Worm (Caenorhabditis elegans) whole organism, L3 larva: ENCODE measurements around the gene Y57G11B.2.
A peak's percentile ranks its signal among the peaks of the same experiment; 100 is the strongest.

ENCODE experiments used
- R02D3.7 ChIP-seq: fragments of 150-350 bp; optimal IDR thresholded peaks from 2 replicates; lab custom pipeline; 2014; ENCODE audit warnings: missing biosample characterization, missing genetic modification characterization
- ZK546.5 ChIP-seq: sonication (generic microtip); optimal IDR thresholded peaks from 2 replicates; lab custom pipeline; 2017; ENCODE audit warnings: missing biosample characterization, missing genetic modification characterization
- aly-2 ChIP-seq: fragments of 150-350 bp; optimal IDR thresholded peaks from 2 replicates; lab custom pipeline; 2014; ENCODE audit warnings: missing biosample characterization, missing genetic modification characterization
- ama-1 ChIP-seq: fragments of 150-350 bp; optimal IDR thresholded peaks from 2 replicates; lab custom pipeline; 2018
- ceh-16 ChIP-seq: sonication (generic microtip); optimal IDR thresholded peaks from 2 replicates; lab custom pipeline; 2017; ENCODE audit warnings: missing biosample characterization, missing genetic modification characterization
- ceh-28 ChIP-seq: fragments of 150-350 bp; optimal IDR thresholded peaks from 2 replicates; lab custom pipeline; 2014; ENCODE audit warnings: missing biosample characterization, missing genetic modification reagents, missing genetic modification characterization
- daf-12 ChIP-seq: fragments of 150-350 bp; optimal IDR thresholded peaks from 2 replicates; lab custom pipeline; 2014; ENCODE audit warnings: missing biosample characterization, missing genetic modification reagents, missing genetic modification characterization
- egl-27 ChIP-seq: sonication (generic microtip); optimal IDR thresholded peaks from 4 replicates; lab custom pipeline; 2017; ENCODE audit warnings: missing biosample characterization, missing genetic modification reagents, missing genetic modification characterization
- egl-5 ChIP-seq: fragments of 150-350 bp; optimal IDR thresholded peaks from 2 replicates; lab custom pipeline; 2017; ENCODE audit warnings: missing biosample characterization, missing genetic modification reagents, missing genetic modification characterization, inconsistent platforms
- elt-1 ChIP-seq: fragments of 150-350 bp; optimal IDR thresholded peaks from 2 replicates; lab custom pipeline; 2014; ENCODE audit warnings: missing biosample characterization, missing genetic modification characterization
- elt-2 ChIP-seq: sonication (generic microtip); optimal IDR thresholded peaks from 2 replicates; lab custom pipeline; 2016; ENCODE audit warnings: missing genetic modification reagents, mild to moderate bottlenecking, missing genetic modification characterization, missing compliant biosample characterization
- elt-3 ChIP-seq, 3 experiments: fragments of 150-350 bp in 1 of 3; sonication (generic microtip) in 2 of 3; optimal IDR thresholded peaks; 2 replicates in 2 of 3; 4 replicates in 1 of 3; lab custom pipeline; 2014 to 2017; ENCODE audit warnings: missing biosample characterization in 3 of 3, missing genetic modification characterization in 3 of 3
- eor-1 ChIP-seq, 2 experiments: fragments of 150-350 bp; optimal IDR thresholded peaks; 2 replicates each; lab custom pipeline; 2014 to 2018; ENCODE audit warnings: missing biosample characterization in 2 of 2, missing genetic modification characterization in 2 of 2
- fkh-2 ChIP-seq: fragments of 150-350 bp; optimal IDR thresholded peaks from 2 replicates; lab custom pipeline; 2014; ENCODE audit warnings: missing biosample characterization, missing genetic modification reagents, missing genetic modification characterization
- fos-1 ChIP-seq: fragments of 150-350 bp; optimal IDR thresholded peaks from 2 replicates; lab custom pipeline; 2014; ENCODE audit warnings: missing biosample characterization, missing genetic modification characterization
- hmg-11 ChIP-seq: sonication (generic microtip); optimal IDR thresholded peaks from 2 replicates; lab custom pipeline; 2016; ENCODE audit warnings: missing genetic modification characterization, missing compliant biosample characterization
- jun-1 ChIP-seq: fragments of 150-350 bp; optimal IDR thresholded peaks from 2 replicates; lab custom pipeline; 2014; ENCODE audit warnings: missing biosample characterization, missing genetic modification reagents, missing genetic modification characterization
- lin-15B ChIP-seq: fragments of 150-350 bp; optimal IDR thresholded peaks from 2 replicates; lab custom pipeline; 2014; ENCODE audit warnings: missing biosample characterization, missing genetic modification characterization
- lin-39 ChIP-seq: fragments of 150-350 bp; optimal IDR thresholded peaks from 2 replicates; lab custom pipeline; 2018; ENCODE audit warnings: missing biosample characterization, missing genetic modification reagents, missing genetic modification characterization
- lsy-12 ChIP-seq: sonication (generic microtip); optimal IDR thresholded peaks from 2 replicates; lab custom pipeline; 2016; ENCODE audit warnings: mild to moderate bottlenecking, missing genetic modification characterization, missing compliant biosample characterization
- mdl-1 ChIP-seq: fragments of 150-350 bp; optimal IDR thresholded peaks from 2 replicates; lab custom pipeline; 2014; ENCODE audit warnings: missing biosample characterization, missing genetic modification characterization
- mml-1 ChIP-seq: fragments of 150-350 bp; sonication (generic microtip); optimal IDR thresholded peaks from 3 replicates; lab custom pipeline; 2014; ENCODE audit warnings: missing biosample characterization, missing genetic modification characterization
- nfya-1 ChIP-seq: sonication (generic microtip); optimal IDR thresholded peaks from 2 replicates; lab custom pipeline; 2017; ENCODE audit warnings: missing genetic modification characterization, mild to moderate bottlenecking, missing compliant biosample characterization, antibody characterized with exemption, moderate library complexity; ENCODE audit not compliant: insufficient read depth
- nhr-12 ChIP-seq: fragments of 150-350 bp; optimal IDR thresholded peaks from 2 replicates; lab custom pipeline; 2014; ENCODE audit warnings: missing biosample characterization, missing genetic modification characterization
- nhr-23 ChIP-seq: fragments of 150-350 bp; optimal IDR thresholded peaks from 2 replicates; lab custom pipeline; 2014; ENCODE audit warnings: missing biosample characterization, missing genetic modification reagents, missing genetic modification characterization
- nhr-237 ChIP-seq: fragments of 150-350 bp; optimal IDR thresholded peaks from 2 replicates; lab custom pipeline; 2014; ENCODE audit warnings: missing biosample characterization, missing genetic modification characterization
- nhr-25 ChIP-seq: sonication (generic microtip); optimal IDR thresholded peaks from 2 replicates; lab custom pipeline; 2017; ENCODE audit warnings: missing biosample characterization, missing genetic modification characterization
- nhr-28 ChIP-seq: fragments of 150-350 bp; optimal IDR thresholded peaks from 2 replicates; lab custom pipeline; 2014; ENCODE audit warnings: missing biosample characterization, missing genetic modification characterization
- nhr-43 ChIP-seq: sonication (generic microtip); optimal IDR thresholded peaks from 2 replicates; lab custom pipeline; 2016; ENCODE audit warnings: mild to moderate bottlenecking, missing genetic modification characterization, missing compliant biosample characterization; ENCODE audit not compliant: poor library complexity, severe bottlenecking
- nhr-67 ChIP-seq: fragments of 150-350 bp; optimal IDR thresholded peaks from 2 replicates; lab custom pipeline; 2014; ENCODE audit warnings: missing biosample characterization, missing genetic modification characterization
- nhr-76 ChIP-seq: fragments of 150-350 bp; sonication (generic microtip); optimal IDR thresholded peaks from 5 replicates; lab custom pipeline; 2014; ENCODE audit warnings: missing biosample characterization, missing genetic modification characterization
- nhr-77 ChIP-seq: fragments of 150-350 bp; optimal IDR thresholded peaks from 2 replicates; lab custom pipeline; 2014; ENCODE audit warnings: missing biosample characterization, missing genetic modification characterization
- pha-4 ChIP-seq: fragments of 150-350 bp; optimal IDR thresholded peaks from 2 replicates; lab custom pipeline; 2014; ENCODE audit warnings: missing biosample characterization, missing genetic modification reagents, missing genetic modification characterization
- pqm-1 ChIP-seq: fragments of 150-350 bp; optimal IDR thresholded peaks from 2 replicates; lab custom pipeline; 2017; ENCODE audit warnings: missing biosample characterization, missing genetic modification characterization, inconsistent platforms
- sea-2 ChIP-seq: fragments of 150-350 bp; sonication (generic microtip); optimal IDR thresholded peaks from 4 replicates; lab custom pipeline; 2014; ENCODE audit warnings: missing biosample characterization, missing genetic modification reagents, missing genetic modification characterization
- skn-1 ChIP-seq: fragments of 150-350 bp; optimal IDR thresholded peaks from 2 replicates; lab custom pipeline; 2014; ENCODE audit warnings: missing biosample characterization, missing genetic modification characterization
- snpc-4 ChIP-seq: fragments of 150-350 bp; optimal IDR thresholded peaks from 2 replicates; lab custom pipeline; 2014; ENCODE audit warnings: missing biosample characterization, missing genetic modification characterization
- tbx-2 ChIP-seq: sonication (generic microtip); optimal IDR thresholded peaks from 2 replicates; lab custom pipeline; 2016; ENCODE audit warnings: mild to moderate bottlenecking, missing genetic modification characterization, missing compliant biosample characterization
- unc-39 ChIP-seq: sonication (generic microtip); optimal IDR thresholded peaks from 4 replicates; lab custom pipeline; 2017; ENCODE audit warnings: missing biosample characterization, missing genetic modification characterization
- unc-62 ChIP-seq: fragments of 150-350 bp; sonication (generic microtip); optimal IDR thresholded peaks from 4 replicates; lab custom pipeline; 2014; ENCODE audit warnings: missing biosample characterization, missing genetic modification reagents, missing genetic modification characterization
- zag-1 ChIP-seq: fragments of 150-350 bp; optimal IDR thresholded peaks from 2 replicates; lab custom pipeline; 2014; ENCODE audit warnings: missing biosample characterization, missing genetic modification characterization
- ztf-11 ChIP-seq: fragments of 150-350 bp; optimal IDR thresholded peaks from 2 replicates; lab custom pipeline; 2014; ENCODE audit warnings: missing biosample characterization, missing genetic modification characterization

Gene Y57G11B.2

DNA sequence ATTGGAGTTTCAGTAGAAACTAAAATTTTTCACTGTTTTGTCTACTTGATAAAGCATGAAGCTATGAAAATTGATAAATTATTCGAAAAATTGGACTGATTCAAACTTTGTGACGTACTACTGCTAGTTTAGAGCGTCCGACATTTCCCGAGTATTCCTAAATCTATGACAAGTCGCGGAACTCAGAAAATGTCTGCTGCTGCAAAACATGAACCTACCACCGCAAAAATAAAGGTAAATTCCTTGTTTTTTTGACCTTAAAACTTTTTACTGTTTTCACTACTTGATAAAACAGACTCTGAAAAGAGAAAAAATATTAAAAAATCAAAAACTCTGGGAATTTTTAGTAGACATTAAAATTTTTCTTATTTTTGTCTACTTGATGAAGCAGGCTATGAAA lies 21.6 kb downstream of the Y57G11B.2 start:
- TF ChIP-seq elt-1, result no peak
- no peak for TF ChIP-seq zag-1 (tag; lab: Kevin White, UChicago)
- TF ChIP-seq skn-1, result no peak
- no peak for TF ChIP-seq sea-2 (GFP tag; lab: Kevin White, UChicago)
- no peak for TF ChIP-seq mml-1 (tag; lab: Kevin White, UChicago)

- TF ChIP-seq nhr-25 (tag; lab: Kevin White, UChicago) (no peak), eor-1 (tag; optimal IDR thresholded peaks at IDR 0.05; lab: Kevin White, UChicago) (no peak), ceh-16 (tag; lab: Kevin White, UChicago) (no peak), ceh-28 (tag; lab: Kevin White, UChicago) (no peak), sea-2 (GFP tag; lab: Kevin White, UChicago) (no peak), mml-1 (tag; lab: Kevin White, UChicago) (no peak), nhr-77 (tag; lab: Kevin White, UChicago) (no peak)
Observed at ce11 chrIV:14587589-14587988, 22.4 kb downstream of the Y57G11B.2 start.

- peak; percentile 39 for TF ChIP-seq unc-62 (GFP tag; lab: Kevin White, UChicago)
- peak; percentile 67 for TF ChIP-seq R02D3.7 (tag; lab: Kevin White, UChicago)
- peak; percentile 44 for TF ChIP-seq snpc-4 (tag; lab: Kevin White, UChicago)
- no peak for TF ChIP-seq lsy-12 (tag; lab: Kevin White, UChicago)
- TF ChIP-seq egl-5 (tag; lab: Kevin White, UChicago), result no peak
- TF ChIP-seq fos-1 (tag; lab: Kevin White, UChicago), result peak; percentile 83
- TF ChIP-seq nhr-76 (tag; lab: Kevin White, UChicago), result peak; percentile 83
- TF ChIP-seq lin-39 (tag; lab: Kevin White, UChicago), result no peak
- no peak for TF ChIP-seq sea-2 (GFP tag; lab: Kevin White, UChicago)
- no peak for TF ChIP-seq fkh-2
- no peak for TF ChIP-seq ztf-11 (tag; lab: Kevin White, UChicago)
- peak; percentile 54 to 95 (median 88) for TF ChIP-seq elt-3 (tag; optimal IDR thresholded peaks at IDR 0.05; lab: Kevin White, UChicago)
- TF ChIP-seq jun-1 (tag; lab: Kevin White, UChicago), result peak; percentile 97
- TF ChIP-seq nhr-67 (tag; lab: Kevin White, UChicago), result no peak
- peak; percentile 95 for TF ChIP-seq nfya-1 (tag; lab: Kevin White, UChicago)
- TF ChIP-seq skn-1, result peak; percentile 94
- no peak for TF ChIP-seq ceh-16 (tag; lab: Kevin White, UChicago)
- TF ChIP-seq nhr-12 (tag; lab: Kevin White, UChicago), result no peak
- peak; percentile 96 for TF ChIP-seq pha-4 (tag; lab: Kevin White, UChicago)
- peak; percentile 58 for TF ChIP-seq tbx-2 (tag; lab: Kevin White, UChicago)
- TF ChIP-seq nhr-237, result no peak
- TF ChIP-seq unc-39 (tag; lab: Kevin White, UChicago), result no peak
- no peak for TF ChIP-seq ama-1 (lab: Kevin White, UChicago)
- no peak for TF ChIP-seq hmg-11 (tag; lab: Kevin White, UChicago)
- TF ChIP-seq pqm-1 (tag; lab: Kevin White, UChicago), result peak; percentile 100
- TF ChIP-seq aly-2, result no peak
- no peak for TF ChIP-seq lin-15B (tag; lab: Kevin White, UChicago)
- no peak for TF ChIP-seq ZK546.5 (tag; lab: Kevin White, UChicago)
- TF ChIP-seq mdl-1 (tag; lab: Kevin White, UChicago), result peak; percentile 86
- peak; percentile 93 for TF ChIP-seq egl-27 (tag; lab: Kevin White, UChicago)
- TF ChIP-seq nhr-43 (tag; lab: Kevin White, UChicago), result peak; percentile 95
- TF ChIP-seq nhr-77 (tag; lab: Kevin White, UChicago), result no peak
- TF ChIP-seq eor-1 (tag; optimal IDR thresholded peaks at IDR 0.05; lab: Kevin White, UChicago), result no peak
- TF ChIP-seq daf-12 (tag; lab: Kevin White, UChicago), result no peak
- peak; percentile 97 for TF ChIP-seq nhr-23 (tag; lab: Kevin White, UChicago)
- TF ChIP-seq nhr-25 (tag; lab: Kevin White, UChicago), result peak; percentile 93
- no peak for TF ChIP-seq zag-1 (tag; lab: Kevin White, UChicago)
- peak; percentile 84 for TF ChIP-seq nhr-28 (tag; lab: Kevin White, UChicago)
- peak; percentile 78 for TF ChIP-seq ceh-28 (tag; lab: Kevin White, UChicago)
- TF ChIP-seq elt-2 (tag; lab: Kevin White, UChicago), result peak; percentile 100
Observed at ce11 chrIV:14594249-14594648, 29.1 kb downstream of the Y57G11B.2 start.
